Worm (Caenorhabditis elegans) whole organism, young adult: ENCODE results near the gene phyh-1.

ENCODE experiments used
- K11D2.4 ChIP-seq: fragments of 200-800 bp; sonication (Bioruptor generic); IDR thresholded peaks from 2 replicates; pipeline ENCODE4 v1.3.6; 2022; ENCODE audit warnings: missing genetic modification reagents, missing genetic modification characterization, missing compliant biosample characterization
- mes-4 ChIP-seq: sonication (generic microtip); optimal IDR thresholded peaks from 2 replicates; lab custom pipeline; 2016; ENCODE audit warnings: missing genotype, missing genetic modification characterization, missing compliant biosample characterization
- pha-4 ChIP-seq: fragments of 150-350 bp; sonication (generic microtip); optimal IDR thresholded peaks from 2 replicates; lab custom pipeline; 2014; ENCODE audit warnings: missing biosample characterization, missing genetic modification reagents, missing genetic modification characterization
- ztf-26 ChIP-seq: sonication (generic microtip); optimal IDR thresholded peaks from 2 replicates; lab custom pipeline; 2017; ENCODE audit warnings: missing genetic modification characterization, missing compliant biosample characterization

DNA sequence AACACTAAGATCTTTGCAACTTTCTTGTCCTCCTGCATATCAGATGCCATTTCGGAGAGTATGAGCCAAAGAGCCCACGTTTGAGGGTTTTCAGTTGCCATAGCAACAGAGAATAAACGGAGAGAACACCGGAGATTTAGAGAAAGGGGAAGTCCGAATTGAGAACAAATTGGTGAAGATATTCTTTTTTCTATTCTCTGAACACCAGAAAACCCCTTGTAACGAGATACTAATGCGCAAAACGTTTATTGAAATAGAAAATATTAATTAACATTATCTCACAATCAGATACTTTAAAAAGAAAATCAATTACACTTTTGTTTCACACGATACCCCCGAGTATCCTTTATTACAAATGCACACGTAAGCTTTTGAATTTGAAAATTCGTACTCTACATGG is 42.7 kb upstream of the phyh-1 start, which contains the start of gene ifta-2:
- no peak for TF ChIP-seq mes-4 (tag; lab: Kevin White, UChicago)
- no peak for TF ChIP-seq K11D2.4 (GFP tag; lab: Robert Waterston, UW)
- no peak for TF ChIP-seq pha-4 (tag; lab: Kevin White, UChicago)
- no peak for TF ChIP-seq ztf-26 (tag; lab: Kevin White, UChicago)
